Worm (Caenorhabditis elegans) whole organism, L2 larva: ENCODE data around the gene E02H4.6.

Source experiments
- F13H6.1 ChIP-seq: sonication (generic microtip); optimal IDR thresholded peaks from 2 replicates; lab custom pipeline; 2016; ENCODE audit warnings: missing genetic modification characterization, missing compliant biosample characterization
- R02D3.7 ChIP-seq: fragments of 150-350 bp; optimal IDR thresholded peaks from 2 replicates; lab custom pipeline; 2014; ENCODE audit warnings: missing biosample characterization, missing genetic modification characterization
- Y55F3AM.14 ChIP-seq: fragments of 200-800 bp; sonication (Bioruptor generic); optimal IDR thresholded peaks from 2 replicates; lab custom pipeline; 2018; ENCODE audit warnings: mild to moderate bottlenecking, missing genetic modification characterization, missing compliant biosample characterization
- ZK546.5 ChIP-seq: sonication (generic microtip); optimal IDR thresholded peaks from 2 replicates; lab custom pipeline; 2017; ENCODE audit warnings: missing biosample characterization, missing genetic modification characterization
- aly-2 ChIP-seq: fragments of 150-350 bp; optimal IDR thresholded peaks from 2 replicates; lab custom pipeline; 2014; ENCODE audit warnings: missing biosample characterization, missing genetic modification characterization
- lin-11 ChIP-seq: fragments of 150-350 bp; sonication (generic microtip); optimal IDR thresholded peaks from 2 replicates; lab custom pipeline; 2014; ENCODE audit warnings: missing biosample characterization, missing genetic modification characterization, inconsistent platforms, mixed read lengths
- nhr-237 ChIP-seq: fragments of 150-350 bp; optimal IDR thresholded peaks from 2 replicates; lab custom pipeline; 2014; ENCODE audit warnings: missing biosample characterization, missing genetic modification characterization
- nhr-25 ChIP-seq: fragments of 150-350 bp; sonication (generic microtip); optimal IDR thresholded peaks from 3 replicates; lab custom pipeline; 2014; ENCODE audit warnings: missing biosample characterization, missing genetic modification characterization
- nhr-77 ChIP-seq: fragments of 150-350 bp; optimal IDR thresholded peaks from 2 replicates; lab custom pipeline; 2014; ENCODE audit warnings: missing biosample characterization, missing genetic modification characterization
- skn-1 ChIP-seq: sonication (generic microtip); optimal IDR thresholded peaks from 2 replicates; lab custom pipeline; 2017; ENCODE audit warnings: missing biosample characterization, missing genetic modification characterization
- unc-62 ChIP-seq: fragments of 150-350 bp; optimal IDR thresholded peaks from 2 replicates; lab custom pipeline; 2014; ENCODE audit warnings: missing biosample characterization, missing genetic modification reagents, missing genetic modification characterization

ce11 chrX:14255973-14256372 is 4.0 kb upstream of the E02H4.6 start, which contains the start of gene E02H4.7:
- TF ChIP-seq nhr-25 (tag; lab: Kevin White, UChicago), result no peak
- TF ChIP-seq nhr-237 (tag; lab: Kevin White, UChicago), result no peak
- TF ChIP-seq unc-62 (GFP tag; lab: Kevin White, UChicago), result no peak
- TF ChIP-seq skn-1 (tag; lab: Kevin White, UChicago), result no peak
- TF ChIP-seq lin-11 (tag; lab: Kevin White, UChicago), result no peak
- no peak for TF ChIP-seq Y55F3AM.14 (GFP tag; lab: Kevin White, UChicago)
- no peak for TF ChIP-seq nhr-77 (tag; lab: Kevin White, UChicago)
- no peak for TF ChIP-seq aly-2 (tag; lab: Kevin White, UChicago)
- no peak for TF ChIP-seq ZK546.5 (tag; lab: Kevin White, UChicago)
- no peak for TF ChIP-seq F13H6.1 (tag; lab: Kevin White, UChicago)
- TF ChIP-seq R02D3.7, result no peak
